Worm (Caenorhabditis elegans): ENCODE data around the gene B0432.7.

DNA sequence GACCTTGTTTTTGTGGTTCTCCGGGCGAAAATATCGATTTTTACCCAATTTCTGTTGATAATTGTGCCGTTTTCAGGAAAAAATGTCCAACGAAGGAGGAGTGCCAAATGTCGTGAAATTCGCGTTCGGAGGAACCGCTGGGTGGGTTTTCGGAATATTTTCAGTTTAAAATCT, 12.7 kb upstream of the B0432.7 start, which contains the start of gene misc-1:
- no peak for TF ChIP-seq rcor-1 (GFP tag; IDR thresholded peaks at IDR 0.05)
- TF ChIP-seq snpc-4 (GFP tag; optimal IDR thresholded peaks at IDR 0.05): no peak
- no peak for TF ChIP-seq snpc-4 (tag; optimal IDR thresholded peaks at IDR 0.05)
- TF ChIP-seq F22D6.2 (tag; optimal IDR thresholded peaks at IDR 0.05): no peak
- no peak for TF ChIP-seq B0261.1 (tag; optimal IDR thresholded peaks at IDR 0.05)
- TF ChIP-seq dpl-1 (GFP tag; optimal IDR thresholded peaks at IDR 0.05): no peak
- TF ChIP-seq attf-5 (GFP tag; optimal IDR thresholded peaks at IDR 0.05): no peak
- no peak for TF ChIP-seq nhr-90 (tag; optimal IDR thresholded peaks at IDR 0.05)
- no peak for TF ChIP-seq mes-4 (tag; optimal IDR thresholded peaks at IDR 0.05)
- TF ChIP-seq D2030.7 (GFP tag; IDR thresholded peaks at IDR 0.05): no peak
- no peak for TF ChIP-seq F23B12.7 (tag; optimal IDR thresholded peaks at IDR 0.05; ENCODE audit: insufficient read depth)
- no peak for TF ChIP-seq mxl-1 (tag; optimal IDR thresholded peaks at IDR 0.05)
- no peak for TF ChIP-seq lsy-27 (tag; optimal IDR thresholded peaks at IDR 0.05; ENCODE audit: borderline replicate concordance, insufficient read depth)
